Worm (Caenorhabditis elegans) whole organism, L1 larva: ENCODE data around the gene W07E11.1.

ENCODE experiments used
- C34B4.2 ChIP-seq: sonication (generic microtip); optimal IDR thresholded peaks from 2 replicates; lab custom pipeline; 2017; ENCODE audit warnings: mild to moderate bottlenecking, missing genetic modification characterization, missing compliant biosample characterization
- blmp-1 ChIP-seq: fragments of 150-350 bp; optimal IDR thresholded peaks from 2 replicates; lab custom pipeline; 2014; ENCODE audit warnings: missing biosample characterization, missing genetic modification characterization
- ceh-63 ChIP-seq: fragments of 200-800 bp; sonication (Bioruptor generic); optimal IDR thresholded peaks from 2 replicates; lab custom pipeline; 2018; ENCODE audit warnings: mild to moderate bottlenecking, missing genetic modification characterization, missing compliant biosample characterization
- ceh-8 ChIP-seq: fragments of 200-800 bp; sonication (Bioruptor generic); optimal IDR thresholded peaks from 2 replicates; lab custom pipeline; 2018; ENCODE audit warnings: mild to moderate bottlenecking, missing genetic modification characterization, moderate library complexity, missing compliant biosample characterization
- ceh-82 ChIP-seq, 3 experiments: fragments of 150-350 bp in 1 of 3; sonication (generic microtip) in 2 of 3; optimal IDR thresholded peaks; 2 replicates each; lab custom pipeline; 2014 to 2017; ENCODE audit warnings: missing biosample characterization in 3 of 3, missing genetic modification characterization in 3 of 3
- ceh-88 ChIP-seq: fragments of 200-800 bp; sonication (Bioruptor generic); IDR thresholded peaks from 2 replicates; pipeline ENCODE4 v1.3.6; 2022; ENCODE audit warnings: missing genetic modification characterization, missing compliant biosample characterization
- dpl-1 ChIP-seq, 3 experiments: fragments of 150-350 bp in 2 of 3; sonication (generic microtip) in 1 of 3; optimal IDR thresholded peaks; 2 replicates each; lab custom pipeline; 2014 to 2017; ENCODE audit warnings: missing biosample characterization in 3 of 3, missing genetic modification characterization in 3 of 3, missing genetic modification reagents in 3 of 3
- dsc-1 ChIP-seq: sonication (generic microtip); optimal IDR thresholded peaks from 2 replicates; lab custom pipeline; 2016; ENCODE audit warnings: mild to moderate bottlenecking, missing genetic modification characterization, missing compliant biosample characterization
- efl-1 ChIP-seq, 4 experiments: fragments of 150-350 bp; optimal IDR thresholded peaks in 3 of 4; peaks in 1 of 4; 1 replicate in 1 of 4; 2 replicates in 3 of 4; lab custom pipeline; 2014; ENCODE audit warnings: missing biosample characterization in 2 of 4, missing genetic modification characterization in 2 of 4, missing genetic modification reagents in 2 of 4
- elt-2 ChIP-seq: sonication (generic microtip); optimal IDR thresholded peaks from 2 replicates; lab custom pipeline; 2016; ENCODE audit warnings: missing genetic modification characterization, mild to moderate bottlenecking, inconsistent platforms, missing compliant biosample characterization, missing genetic modification reagents
- elt-3 ChIP-seq, 6 experiments: fragments of 150-350 bp in 1 of 6; sonication (generic microtip); optimal IDR thresholded peaks; 2 replicates each; lab custom pipeline; 2017 to 2018; ENCODE audit warnings: missing biosample characterization in 6 of 6, missing genetic modification characterization in 6 of 6, inconsistent platforms in 1 of 6
- fkh-10 ChIP-seq: sonication (generic microtip); optimal IDR thresholded peaks from 2 replicates; lab custom pipeline; 2017; ENCODE audit warnings: missing biosample characterization, missing genetic modification reagents, missing genetic modification characterization
- fkh-8 ChIP-seq: sonication (generic microtip); optimal IDR thresholded peaks from 2 replicates; lab custom pipeline; 2016; ENCODE audit warnings: mild to moderate bottlenecking, missing genetic modification characterization, missing compliant biosample characterization
- fos-1 ChIP-seq: fragments of 150-350 bp; optimal IDR thresholded peaks from 2 replicates; lab custom pipeline; 2014; ENCODE audit warnings: missing biosample characterization, missing genetic modification characterization
- hlh-17 ChIP-seq: fragments of 200-800 bp; sonication (Bioruptor generic); optimal IDR thresholded peaks from 2 replicates; lab custom pipeline; 2018; ENCODE audit warnings: missing genetic modification characterization, mild to moderate bottlenecking, missing compliant biosample characterization, moderate library complexity, borderline replicate concordance
- hlh-4 ChIP-seq: sonication (generic microtip); optimal IDR thresholded peaks from 2 replicates; lab custom pipeline; 2016; ENCODE audit warnings: mild to moderate bottlenecking, missing genetic modification characterization, missing compliant biosample characterization
- jun-1 ChIP-seq: fragments of 150-350 bp; optimal IDR thresholded peaks from 2 replicates; lab custom pipeline; 2014; ENCODE audit warnings: missing biosample characterization, missing genetic modification reagents, missing genetic modification characterization
- lin-14 ChIP-seq: fragments of 200-800 bp; sonication (Bioruptor generic); optimal IDR thresholded peaks from 2 replicates; lab custom pipeline; 2018; ENCODE audit warnings: mild to moderate bottlenecking, missing genetic modification characterization, moderate library complexity, missing compliant biosample characterization
- lin-15B ChIP-seq: fragments of 150-350 bp; sonication (generic microtip); optimal IDR thresholded peaks from 3 replicates; lab custom pipeline; 2014; ENCODE audit warnings: missing biosample characterization, missing genetic modification characterization
- lin-35 ChIP-seq, 2 experiments: fragments of 150-350 bp; optimal IDR thresholded peaks; 2 replicates each; lab custom pipeline; 2014; ENCODE audit warnings: missing biosample characterization in 2 of 2, missing genetic modification characterization in 2 of 2, missing genetic modification reagents in 2 of 2
- lin-39 ChIP-seq: fragments of 150-350 bp; optimal IDR thresholded peaks from 2 replicates; lab custom pipeline; 2014; ENCODE audit warnings: missing biosample characterization, missing genetic modification reagents, missing genetic modification characterization
- lsy-2 ChIP-seq, 2 experiments: fragments of 150-350 bp; optimal IDR thresholded peaks; 2 replicates each; lab custom pipeline; 2014; ENCODE audit warnings: missing biosample characterization in 2 of 2, missing genetic modification characterization in 2 of 2
- mdl-1 ChIP-seq, 2 experiments: fragments of 150-350 bp; optimal IDR thresholded peaks; 2 replicates each; lab custom pipeline; 2014 to 2017; ENCODE audit warnings: missing biosample characterization in 2 of 2, missing genetic modification characterization in 2 of 2, inconsistent platforms in 1 of 2
- mep-1 ChIP-seq: fragments of 150-350 bp; optimal IDR thresholded peaks from 2 replicates; lab custom pipeline; 2014; ENCODE audit warnings: missing biosample characterization, missing genetic modification characterization
- nhr-11 ChIP-seq: fragments of 150-350 bp; optimal IDR thresholded peaks from 2 replicates; lab custom pipeline; 2014; ENCODE audit warnings: missing biosample characterization, missing genetic modification characterization
- nhr-19 ChIP-seq: fragments of 200-800 bp; sonication (Bioruptor generic); conservative IDR thresholded peaks from 2 replicates; pipeline ENCODE4 v1.3.6; 2022; ENCODE audit warnings: missing genetic modification characterization, missing compliant biosample characterization
- nhr-20 ChIP-seq: sonication (generic microtip); optimal IDR thresholded peaks from 2 replicates; lab custom pipeline; 2016; ENCODE audit warnings: mild to moderate bottlenecking, missing genetic modification characterization, missing compliant biosample characterization
- nhr-237 ChIP-seq: fragments of 150-350 bp; optimal IDR thresholded peaks from 2 replicates; lab custom pipeline; 2014; ENCODE audit warnings: missing biosample characterization, missing genetic modification characterization
- nhr-28 ChIP-seq: fragments of 150-350 bp; optimal IDR thresholded peaks from 2 replicates; lab custom pipeline; 2014; ENCODE audit warnings: missing biosample characterization, missing genetic modification characterization
- nhr-47 ChIP-seq: sonication (generic microtip); optimal IDR thresholded peaks from 2 replicates; lab custom pipeline; 2016; ENCODE audit warnings: mild to moderate bottlenecking, missing genetic modification characterization, moderate library complexity, missing compliant biosample characterization
- nhr-71 ChIP-seq: sonication (generic microtip); optimal IDR thresholded peaks from 2 replicates; lab custom pipeline; 2016; ENCODE audit warnings: mild to moderate bottlenecking, missing genetic modification characterization, moderate library complexity, missing compliant biosample characterization
- nhr-77 ChIP-seq: fragments of 150-350 bp; optimal IDR thresholded peaks from 2 replicates; lab custom pipeline; 2014; ENCODE audit warnings: missing biosample characterization, missing genetic modification characterization
- nhr-90 ChIP-seq: sonication (generic microtip); optimal IDR thresholded peaks from 2 replicates; lab custom pipeline; 2016; ENCODE audit warnings: mild to moderate bottlenecking, missing genetic modification characterization, missing compliant biosample characterization; ENCODE audit not compliant: poor library complexity
- pqm-1 ChIP-seq: sonication (generic microtip); optimal IDR thresholded peaks from 3 replicates; lab custom pipeline; 2017; ENCODE audit warnings: missing biosample characterization, missing genetic modification characterization
- skn-1 ChIP-seq: fragments of 150-350 bp; optimal IDR thresholded peaks from 2 replicates; lab custom pipeline; 2014; ENCODE audit warnings: missing biosample characterization, missing genetic modification characterization
- snpc-4 ChIP-seq: fragments of 150-350 bp; optimal IDR thresholded peaks from 2 replicates; lab custom pipeline; 2014; ENCODE audit warnings: missing biosample characterization, missing genetic modification characterization
- swsn-7 ChIP-seq: sonication (generic microtip); optimal IDR thresholded peaks from 2 replicates; lab custom pipeline; 2016; ENCODE audit warnings: missing genetic modification characterization, missing compliant biosample characterization
- tbx-2 ChIP-seq: sonication (generic microtip); optimal IDR thresholded peaks from 2 replicates; lab custom pipeline; 2016; ENCODE audit warnings: missing genetic modification characterization, missing compliant biosample characterization
- unc-130 ChIP-seq: fragments of 150-350 bp; optimal IDR thresholded peaks from 2 replicates; lab custom pipeline; 2017; ENCODE audit warnings: missing biosample characterization, missing genetic modification characterization, inconsistent platforms
- unc-98 ChIP-seq: fragments of 200-800 bp; sonication (Bioruptor generic); IDR thresholded peaks from 2 replicates; pipeline ENCODE4 v1.3.6; 2022; ENCODE audit warnings: missing genetic modification characterization, missing compliant biosample characterization
- vab-15 ChIP-seq: sonication (generic microtip); optimal IDR thresholded peaks from 2 replicates; lab custom pipeline; 2017; ENCODE audit warnings: missing genotype, mild to moderate bottlenecking, missing genetic modification characterization, missing compliant biosample characterization

The W07E11.1 gene

DNA sequence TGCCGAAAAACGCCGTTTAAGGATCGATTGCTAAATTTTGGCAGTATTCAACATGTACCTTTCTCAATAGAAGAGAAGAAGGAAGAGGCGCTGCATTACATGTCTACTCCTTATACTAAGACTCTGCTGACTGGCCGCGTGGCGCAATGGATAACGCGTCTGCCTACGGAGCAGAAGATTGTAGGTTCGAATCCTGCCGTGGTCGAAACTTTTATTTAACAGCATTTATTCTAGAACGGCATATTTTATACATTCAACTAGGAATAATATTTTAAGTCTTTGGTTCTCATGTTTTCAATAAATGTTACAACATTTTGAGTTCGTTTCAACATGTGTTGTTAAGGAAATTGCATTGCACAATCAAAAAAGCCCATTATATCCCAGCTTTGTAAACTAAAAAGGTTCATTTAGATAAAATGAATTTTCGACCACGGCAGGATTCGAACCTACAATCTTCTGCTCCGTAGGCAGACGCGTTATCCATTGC is 48.2 kb downstream of the W07E11.1 start (continued):
- TF ChIP-seq blmp-1 (tag; lab: Kevin White, UChicago) (peak; percentile 31), elt-3 (tag; optimal IDR thresholded peaks at IDR 0.05; lab: Kevin White, UChicago) (peak in 1 of 6 experiments; percentile 21), lsy-2 (tag; optimal IDR thresholded peaks at IDR 0.05; lab: Kevin White, UChicago) (peak in 1 of 2 experiments; percentile 59), nhr-47 (peak; percentile 73), nhr-19 (GFP tag; lab: Robert Waterston, UW) (peak; percentile 64), fos-1 (tag; lab: Kevin White, UChicago) (peak; percentile 29), jun-1 (tag; lab: Kevin White, UChicago) (peak; percentile 26), lin-35 (GFP tag; optimal IDR thresholded peaks at IDR 0.05; lab: Kevin White, UChicago) (peak in 1 of 2 experiments; percentile 53), skn-1 (tag; lab: Kevin White, UChicago) (peak; percentile 27), nhr-71 (tag; lab: Kevin White, UChicago) (peak; percentile 59), unc-130 (tag; lab: Kevin White, UChicago) (peak; percentile 6), mep-1 (tag; lab: Kevin White, UChicago) (peak; percentile 69)

ce11 chrX:10133082-10133481 is 48.7 kb downstream of the W07E11.1 start, which contains the start of gene unc-58:
Gene unc-58 (minus strand): TSS chrX:10133182.
- no peak for TF ChIP-seq swsn-7 (tag; lab: Kevin White, UChicago)
- TF ChIP-seq, all 84 proteins: peak for 0

- TF ChIP-seq C34B4.2 (tag; lab: Kevin White, UChicago): no peak
- peak; percentile 28 for TF ChIP-seq nhr-71 (tag; lab: Kevin White, UChicago)
- TF ChIP-seq tbx-2 (tag; lab: Kevin White, UChicago): no peak
- TF ChIP-seq ceh-8 (GFP tag; lab: Kevin White, UChicago): no peak
- no peak for TF ChIP-seq dpl-1 (GFP tag; optimal IDR thresholded peaks at IDR 0.05; lab: Kevin White, UChicago)
- no peak for TF ChIP-seq hlh-17 (GFP tag; lab: Kevin White, UChicago)
- TF ChIP-seq nhr-28: no peak
- peak; percentile 52 for TF ChIP-seq blmp-1 (tag; lab: Kevin White, UChicago)
- TF ChIP-seq fkh-8 (tag; lab: Kevin White, UChicago): peak; percentile 45
- TF ChIP-seq skn-1 (tag; lab: Kevin White, UChicago): peak; percentile 25
- TF ChIP-seq unc-98 (GFP tag; lab: Robert Waterston, UW): no peak
- no peak for TF ChIP-seq mdl-1 (tag; optimal IDR thresholded peaks at IDR 0.05; lab: Kevin White, UChicago)
- no peak for TF ChIP-seq dsc-1 (tag; lab: Kevin White, UChicago)
Observed at ce11 chrX:10138494-10138893, 54.1 kb downstream of the W07E11.1 start, which contains the start of gene moc-1. Gene moc-1 (minus strand): TSS chrX:10138620.

DNA sequence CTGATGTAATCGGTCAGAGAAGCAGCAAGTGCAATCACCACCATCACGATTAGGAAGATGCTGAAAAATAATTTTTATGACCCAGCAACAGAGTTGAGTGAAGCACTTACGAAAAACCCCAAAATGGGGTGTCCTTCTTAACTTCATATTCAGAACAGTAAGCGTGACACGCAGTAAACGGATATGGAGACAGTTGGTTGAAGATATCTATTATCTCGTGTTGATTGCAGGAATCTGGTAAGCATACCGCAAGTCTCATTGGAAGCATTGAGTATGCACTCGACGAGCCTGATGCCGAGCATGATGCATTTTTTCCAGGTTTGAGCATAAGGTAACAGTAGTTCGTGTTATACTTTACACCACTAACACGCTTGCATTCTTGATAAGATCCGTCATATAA is 56.8 kb downstream of the W07E11.1 start:
- TF ChIP-seq skn-1 (tag; lab: Kevin White, UChicago): no peak
- no peak for TF ChIP-seq vab-15 (tag; lab: Kevin White, UChicago)
- no peak for TF ChIP-seq nhr-20 (tag; lab: Kevin White, UChicago)
- TF ChIP-seq ceh-88 (GFP tag; lab: Robert Waterston, UW): no peak
- TF ChIP-seq jun-1 (tag; lab: Kevin White, UChicago): no peak
- no peak for TF ChIP-seq ceh-82 (tag; optimal IDR thresholded peaks at IDR 0.05; lab: Kevin White, UChicago)
- TF ChIP-seq, all 84 proteins: peak for 0

DNA sequence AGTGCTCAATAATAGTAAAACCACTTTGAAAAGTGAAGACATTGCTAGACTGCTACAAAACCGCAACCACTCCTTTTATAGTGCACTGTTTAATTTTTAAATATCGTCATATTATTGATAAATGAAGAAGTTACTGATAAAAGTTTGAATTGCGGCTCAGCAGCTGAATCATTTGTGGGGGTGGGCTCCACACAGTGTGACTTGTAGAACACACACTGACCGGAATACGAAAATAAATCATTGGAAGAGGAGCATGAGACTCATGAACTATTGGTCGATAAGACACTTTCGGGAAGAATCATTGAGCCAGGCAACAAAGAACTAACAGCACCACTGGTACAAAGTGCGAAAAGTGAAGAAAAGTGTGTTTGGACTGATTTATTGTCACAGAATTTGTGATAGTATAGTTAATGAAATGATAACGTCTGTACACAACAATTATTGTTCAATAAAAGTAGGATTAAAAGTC is 57.6 kb downstream of the W07E11.1 start, which contains the start of gene oac-14:
Gene oac-14 (minus strand): TSS at position 51 of the 469 bp plus-strand sequence.
- TF ChIP-seq lin-15B (tag; lab: Kevin White, UChicago): no peak
- TF ChIP-seq nhr-77: no peak
- TF ChIP-seq lin-35 (GFP tag; optimal IDR thresholded peaks at IDR 0.05; lab: Kevin White, UChicago): peak in 1 of 2 experiments; percentile 55
- no peak for TF ChIP-seq ceh-63 (GFP tag; lab: Kevin White, UChicago)
- no peak for TF ChIP-seq snpc-4 (tag; lab: Kevin White, UChicago)
- peak; percentile 11 for TF ChIP-seq pqm-1
- no peak for TF ChIP-seq nhr-237
- peak; percentile 53 for TF ChIP-seq nhr-19 (GFP tag; lab: Robert Waterston, UW)
- no peak for TF ChIP-seq efl-1 (optimal IDR thresholded peaks at IDR 0.05; lab: Kevin White, UChicago)
- peak in 1 of 2 experiments; percentile 84 for TF ChIP-seq efl-1 (GFP tag; optimal IDR thresholded peaks at IDR 0.05 in 1 of 2; lab: Kevin White, UChicago)
- TF ChIP-seq fkh-10 (GFP tag; lab: Kevin White, UChicago): no peak
- no peak for TF ChIP-seq hlh-17 (GFP tag; lab: Kevin White, UChicago)
- no peak for TF ChIP-seq hlh-4 (tag; lab: Kevin White, UChicago)
- TF ChIP-seq jun-1 (tag; lab: Kevin White, UChicago): peak; percentile 31
- peak; percentile 44 for TF ChIP-seq nhr-90 (tag; lab: Kevin White, UChicago)
- TF ChIP-seq lin-14: peak; percentile 15
- TF ChIP-seq nhr-11 (tag; lab: Kevin White, UChicago): no peak
- no peak for TF ChIP-seq fkh-8 (tag; lab: Kevin White, UChicago)
- TF ChIP-seq nhr-20 (tag; lab: Kevin White, UChicago): peak; percentile 73
- peak; percentile 99 for TF ChIP-seq elt-2 (tag; lab: Kevin White, UChicago)
- TF ChIP-seq lin-39: no peak
- TF ChIP-seq nhr-71 (tag; lab: Kevin White, UChicago): peak; percentile 60
